Fruit fly (Drosophila melanogaster) whole organism, embryonic: ENCODE data around the gene Or94b.

ENCODE experiments used
- B-H1 ChIP-seq: fragments of 200-800 bp; sonication (Bioruptor generic); IDR thresholded peaks from 3 replicates; pipeline ENCODE4 v1.3.6; 2022; ENCODE audit warnings: missing biosample characterization, missing genetic modification characterization
- C15 ChIP-seq: fragments of 200-800 bp; sonication (Bioruptor generic); IDR thresholded peaks from 3 replicates; pipeline ENCODE4 v1.3.6; 2022; ENCODE audit warnings: missing biosample characterization, missing genetic modification characterization
- CG10431 ChIP-seq: fragments of 200-800 bp; sonication (Bioruptor generic); optimal IDR thresholded peaks from 3 replicates; lab custom pipeline; 2018; ENCODE audit warnings: missing biosample characterization, mild to moderate bottlenecking, missing genetic modification characterization
- CG11723 ChIP-seq: fragments of 200-800 bp; sonication (Bioruptor generic); optimal IDR thresholded peaks from 2 replicates; lab custom pipeline; 2017; ENCODE audit warnings: missing biosample characterization, mild to moderate bottlenecking, missing genetic modification characterization
- CG12942 ChIP-seq: fragments of 200-800 bp; sonication (Bioruptor generic); optimal IDR thresholded peaks from 3 replicates; lab custom pipeline; 2016; ENCODE audit warnings: missing biosample characterization, missing genetic modification characterization
- CG13123 ChIP-seq: fragments of 200-800 bp; sonication (Bioruptor generic); optimal IDR thresholded peaks from 2 replicates; lab custom pipeline; 2016; ENCODE audit warnings: missing biosample characterization, missing genetic modification characterization
- CG13287 ChIP-seq: fragments of 200-800 bp; sonication (Bioruptor generic); IDR thresholded peaks from 2 replicates; pipeline ENCODE4 v1.3.6; 2022; ENCODE audit warnings: missing biosample characterization, missing genetic modification characterization; ENCODE audit not compliant: partially characterized antibody
- CG13296 ChIP-seq: fragments of 200-800 bp; sonication (Bioruptor generic); optimal IDR thresholded peaks from 3 replicates; lab custom pipeline; 2018; ENCODE audit warnings: missing biosample characterization, mild to moderate bottlenecking, missing genetic modification characterization
- CG15073 ChIP-seq: fragments of 200-800 bp; sonication (Bioruptor generic); optimal IDR thresholded peaks from 2 replicates; lab custom pipeline; 2016; ENCODE audit warnings: missing biosample characterization, missing genetic modification characterization
- CG1647 ChIP-seq: fragments of 200-800 bp; sonication (Bioruptor generic); optimal IDR thresholded peaks from 3 replicates; lab custom pipeline; 2016; ENCODE audit warnings: missing biosample characterization, missing genetic modification characterization
- CG17361 ChIP-seq: fragments of 200-800 bp; sonication (Bioruptor generic); IDR thresholded peaks from 3 replicates; pipeline ENCODE4 v1.3.6; 2022; ENCODE audit warnings: missing biosample characterization, missing genetic modification characterization
- CG17802 ChIP-seq: fragments of 200-800 bp; sonication (Bioruptor generic); optimal IDR thresholded peaks from 2 replicates; lab custom pipeline; 2018; ENCODE audit warnings: missing biosample characterization, mild to moderate bottlenecking, missing genetic modification characterization, moderate library complexity
- CG1832 ChIP-seq: fragments of 200-800 bp; sonication (Bioruptor generic); optimal IDR thresholded peaks from 2 replicates; lab custom pipeline; 2017; ENCODE audit warnings: missing biosample characterization, mild to moderate bottlenecking, missing genetic modification characterization, inconsistent platforms
- CG18599 ChIP-seq: fragments of 200-800 bp; sonication (Bioruptor generic); optimal IDR thresholded peaks from 3 replicates; lab custom pipeline; 2017; ENCODE audit warnings: missing biosample characterization, missing genetic modification characterization, mild to moderate bottlenecking, moderate library complexity, missing genetic modification reagents
- CG2889 ChIP-seq: fragments of 200-800 bp; sonication (Bioruptor generic); IDR thresholded peaks from 3 replicates; pipeline ENCODE4 v1.3.6; 2022; ENCODE audit warnings: missing biosample characterization, missing genetic modification characterization
- CG34422 ChIP-seq: fragments of 200-800 bp; sonication (Bioruptor generic); IDR thresholded peaks from 3 replicates; pipeline ENCODE4 v1.3.6; 2022; ENCODE audit warnings: missing biosample characterization, missing genetic modification characterization
- CG4617 ChIP-seq: fragments of 200-800 bp; sonication (Bioruptor generic); optimal IDR thresholded peaks from 3 replicates; lab custom pipeline; 2016; ENCODE audit warnings: missing biosample characterization, missing genetic modification characterization, borderline replicate concordance
- CG4730 ChIP-seq: fragments of 200-800 bp; sonication (Bioruptor generic); IDR thresholded peaks from 2 replicates; pipeline ENCODE4 v1.3.6; 2022; ENCODE audit warnings: missing biosample characterization, missing genetic modification characterization
- CG6272 ChIP-seq: fragments of 200-800 bp; sonication (Bioruptor generic); IDR thresholded peaks from 2 replicates; pipeline ENCODE4 v1.3.6; 2022; ENCODE audit warnings: missing biosample characterization, missing genetic modification characterization
- CG6813 ChIP-seq: fragments of 200-800 bp; sonication (Bioruptor generic); optimal IDR thresholded peaks from 2 replicates; lab custom pipeline; 2017; ENCODE audit warnings: missing biosample characterization, missing genetic modification characterization, mild to moderate bottlenecking, moderate library complexity, missing genetic modification reagents
- CG6854 ChIP-seq: fragments of 200-800 bp; sonication (Bioruptor generic); optimal IDR thresholded peaks from 3 replicates; lab custom pipeline; 2017; ENCODE audit warnings: missing biosample characterization, mild to moderate bottlenecking, missing genetic modification characterization
- CG7928 ChIP-seq: fragments of 200-800 bp; sonication (Bioruptor generic); optimal IDR thresholded peaks from 2 replicates; lab custom pipeline; 2017; ENCODE audit warnings: missing biosample characterization, mild to moderate bottlenecking, missing genetic modification characterization
- CG7963 ChIP-seq: fragments of 200-800 bp; sonication (Bioruptor generic); IDR thresholded peaks from 3 replicates; pipeline ENCODE4 v1.3.6; 2022; ENCODE audit warnings: missing biosample characterization, missing genetic modification characterization; ENCODE audit not compliant: partially characterized antibody
- CG9797 ChIP-seq: fragments of 200-800 bp; sonication (Bioruptor generic); optimal IDR thresholded peaks from 3 replicates; lab custom pipeline; 2018; ENCODE audit warnings: missing biosample characterization, mild to moderate bottlenecking, missing genetic modification characterization
- D19A ChIP-seq: fragments of 200-800 bp; optimal IDR thresholded peaks from 3 replicates; lab custom pipeline; 2019; ENCODE audit warnings: missing biosample characterization, mild to moderate bottlenecking, missing genetic modification characterization, moderate library complexity
- Dip2 ChIP-seq: fragments of 200-800 bp; sonication (Bioruptor generic); IDR thresholded peaks from 2 replicates; pipeline ENCODE4 v1.3.6; 2022; ENCODE audit warnings: missing biosample characterization, missing genetic modification characterization
- Drgx ChIP-seq: fragments of 200-800 bp; sonication (Bioruptor generic); IDR thresholded peaks from 2 replicates; pipeline ENCODE4 v1.3.6; 2022; ENCODE audit warnings: missing biosample characterization, missing genetic modification characterization
- Hsf ChIP-seq: fragments of 200-800 bp; sonication (Bioruptor generic); optimal IDR thresholded peaks from 3 replicates; lab custom pipeline; 2016; ENCODE audit warnings: missing biosample characterization, missing genetic modification characterization
- Rfx ChIP-seq: fragments of 200-800 bp; sonication (Bioruptor generic); IDR thresholded peaks from 2 replicates; pipeline ENCODE4 v1.3.6; 2022; ENCODE audit warnings: missing biosample characterization, missing genetic modification characterization
- Sox102F ChIP-seq: fragments of 200-800 bp; sonication (Bioruptor generic); optimal IDR thresholded peaks from 2 replicates; lab custom pipeline; 2018; ENCODE audit warnings: missing biosample characterization, mild to moderate bottlenecking, missing genetic modification characterization, moderate library complexity
- Sry-β ChIP-seq: fragments of 200-800 bp; sonication (Bioruptor generic); optimal IDR thresholded peaks from 2 replicates; lab custom pipeline; 2018; ENCODE audit warnings: missing biosample characterization, mild to moderate bottlenecking, missing genetic modification characterization, moderate library complexity
- amos ChIP-seq: fragments of 200-800 bp; sonication (Bioruptor generic); IDR thresholded peaks from 2 replicates; pipeline ENCODE4 v1.3.6; 2022; ENCODE audit warnings: missing biosample characterization, missing genetic modification characterization; ENCODE audit not compliant: partially characterized antibody
- ash1 ChIP-seq: fragments of 200-800 bp; sonication (Bioruptor generic); optimal IDR thresholded peaks from 2 replicates; lab custom pipeline; 2018; ENCODE audit warnings: missing biosample characterization, mild to moderate bottlenecking, missing genetic modification characterization
- crc ChIP-seq: fragments of 200-800 bp; sonication (Bioruptor generic); optimal IDR thresholded peaks from 2 replicates; lab custom pipeline; 2016; ENCODE audit warnings: missing biosample characterization, missing genetic modification characterization
- cwo ChIP-seq: fragments of 200-800 bp; sonication (Bioruptor generic); optimal IDR thresholded peaks from 3 replicates; lab custom pipeline; 2017; ENCODE audit warnings: missing biosample characterization, missing genetic modification characterization, mild to moderate bottlenecking, moderate library complexity, missing genetic modification reagents
- fd102C ChIP-seq: fragments of 200-800 bp; sonication (Bioruptor generic); optimal IDR thresholded peaks from 2 replicates; lab custom pipeline; 2018; ENCODE audit warnings: missing biosample characterization, mild to moderate bottlenecking, missing genetic modification characterization, moderate library complexity
- grau ChIP-seq: fragments of 200-800 bp; optimal IDR thresholded peaks from 3 replicates; lab custom pipeline; 2019; ENCODE audit warnings: missing biosample characterization, mild to moderate bottlenecking, missing genetic modification characterization, moderate library complexity
- hth ChIP-seq: fragments of >200 bp; optimal IDR thresholded peaks from 2 replicates; lab custom pipeline; 2017; ENCODE audit warnings: inconsistent platforms
- jigr1 ChIP-seq: fragments of 200-800 bp; sonication (Bioruptor generic); IDR thresholded peaks from 3 replicates; pipeline ENCODE4 v1.3.6; 2022; ENCODE audit warnings: missing biosample characterization, missing genetic modification characterization
- ken ChIP-seq: fragments of 200-800 bp; sonication (Bioruptor generic); IDR thresholded peaks from 3 replicates; pipeline ENCODE4 v1.3.6; 2022; ENCODE audit warnings: missing biosample characterization, missing genetic modification characterization
- lab ChIP-seq: fragments of 200-800 bp; sonication (Bioruptor generic); optimal IDR thresholded peaks from 3 replicates; lab custom pipeline; 2017; ENCODE audit warnings: missing biosample characterization, missing genetic modification characterization, mild to moderate bottlenecking, moderate library complexity, missing genetic modification reagents
- lbe ChIP-seq: fragments of 200-800 bp; sonication (Bioruptor generic); optimal IDR thresholded peaks from 2 replicates; lab custom pipeline; 2016; ENCODE audit warnings: missing biosample characterization, mild to moderate bottlenecking, missing genetic modification characterization
- lilli ChIP-seq: fragments of 200-800 bp; sonication (Bioruptor generic); optimal IDR thresholded peaks from 3 replicates; lab custom pipeline; 2016; ENCODE audit warnings: missing biosample characterization, missing genetic modification characterization
- nmo ChIP-seq: fragments of 200-800 bp; sonication (Bioruptor generic); optimal IDR thresholded peaks from 2 replicates; lab custom pipeline; 2018; ENCODE audit warnings: missing biosample characterization, mild to moderate bottlenecking, missing genetic modification characterization, moderate library complexity
- scrt ChIP-seq: fragments of 200-800 bp; sonication (Bioruptor generic); optimal IDR thresholded peaks from 2 replicates; lab custom pipeline; 2018; ENCODE audit warnings: missing biosample characterization, mild to moderate bottlenecking, missing genetic modification characterization, moderate library complexity
- sd ChIP-seq: fragments of 200-800 bp; sonication (Bioruptor generic); optimal IDR thresholded peaks from 3 replicates; lab custom pipeline; 2018; ENCODE audit warnings: missing biosample characterization, mild to moderate bottlenecking, missing genetic modification characterization, moderate library complexity
- sens ChIP-seq: fragments of 200-800 bp; sonication (Bioruptor generic); peaks from one replicate; lab custom pipeline; 2016; ENCODE audit warnings: missing biosample characterization, missing genetic modification characterization
- sna ChIP-seq: fragments of 200-800 bp; sonication (Bioruptor generic); IDR thresholded peaks from 2 replicates; pipeline ENCODE4 v1.3.6; 2022; ENCODE audit warnings: missing biosample characterization, missing genetic modification characterization; ENCODE audit not compliant: partially characterized antibody
- unc-4 ChIP-seq: fragments of 200-800 bp; sonication (Bioruptor generic); IDR thresholded peaks from 2 replicates; pipeline ENCODE4 v1.3.6; 2022; ENCODE audit warnings: missing biosample characterization, missing genetic modification characterization; ENCODE audit not compliant: partially characterized antibody
- wdn ChIP-seq: fragments of 200-800 bp; sonication (Bioruptor generic); IDR thresholded peaks from 2 replicates; pipeline ENCODE4 v1.3.6; 2022; ENCODE audit warnings: missing biosample characterization, missing genetic modification characterization

Gene Or94b

dm6 chr3R:23028506-23028905 is 39.4 kb downstream of the Or94b start (continued):
- TF ChIP-seq CG6272 (GFP tag; lab: Robert Waterston, UW) (peak; percentile 12; the same call in 1 of the 2 replicates), CG13123 (GFP tag; lab: Kevin White, UChicago) (no peak), nmo (GFP tag; lab: Kevin White, UChicago) (peak; percentile 36), CG13296 (no peak), cwo (GFP tag; lab: Kevin White, UChicago) (peak; percentile 44), CG6854 (GFP tag; lab: Kevin White, UChicago) (no peak), Dip2 (GFP tag; lab: Robert Waterston, UW) (no peak), CG9797 (GFP tag; lab: Kevin White, UChicago) (no peak), CG7928 (GFP tag; lab: Kevin White, UChicago) (peak; percentile 24), grau (peak; percentile 62), sna (GFP tag; lab: Robert Waterston, UW) (no peak), lbe (GFP tag; lab: Kevin White, UChicago) (no peak), amos (GFP tag; lab: Robert Waterston, UW) (no peak), B-H1 (GFP tag; lab: Robert Waterston, UW) (peak; percentile 58; the same call in 2 of the 3 replicates), CG2889 (GFP tag; lab: Robert Waterston, UW) (0 out of 3 replicates have a peak, but pooled peaks have one; percentile 46), Hsf (peak; percentile 59), Rfx (GFP tag; lab: Robert Waterston, UW) (peak; percentile 86; the same call in 1 of the 2 replicates), jigr1 (no peak), CG11723 (GFP tag; lab: Kevin White, UChicago) (no peak), wdn (peak; percentile 53; the same call in 1 of the 2 replicates), ash1 (GFP tag; lab: Kevin White, UChicago) (no peak), Drgx (peak; percentile 46; the same call in 1 of the 2 replicates), CG34422 (peak; percentile 71), CG10431 (GFP tag; lab: Kevin White, UChicago) (no peak), sd (tag; lab: Kevin White, UChicago) (no peak), C15 (GFP tag; lab: Robert Waterston, UW) (peak; percentile 63; the same call in 1 of the 3 replicates), D19A (tag; lab: Kevin White, UChicago) (no peak), crc (GFP tag; lab: Kevin White, UChicago) (peak; percentile 28), CG13287 (GFP tag; lab: Robert Waterston, UW) (no peak), fd102C (GFP tag; lab: Kevin White, UChicago) (no peak), CG17361 (GFP tag; lab: Robert Waterston, UW) (0 out of 3 replicates have a peak, but pooled peaks have one; percentile 40), CG6813 (GFP tag; lab: Kevin White, UChicago) (no peak), unc-4 (no peak), CG1832 (GFP tag; lab: Kevin White, UChicago) (no peak), Sox102F (GFP tag; lab: Kevin White, UChicago) (peak; percentile 27), CG12942 (GFP tag; lab: Kevin White, UChicago) (no peak), hth (no peak), CG15073 (GFP tag; lab: Kevin White, UChicago) (no peak), CG4730 (GFP tag; lab: Robert Waterston, UW) (peak; percentile 44; the same call in 1 of the 2 replicates), CG18599 (GFP tag; lab: Kevin White, UChicago) (peak; percentile 43), CG7963 (GFP tag; lab: Robert Waterston, UW) (no peak), CG1647 (GFP tag; lab: Kevin White, UChicago) (peak; percentile 18), lab (peak; percentile 68), CG17802 (tag; lab: Kevin White, UChicago) (no peak), lilli (GFP tag; lab: Kevin White, UChicago) (peak; percentile 75), ken (GFP tag; lab: Robert Waterston, UW) (0 out of 3 replicates have a peak, but pooled peaks have one; percentile 12), CG4617 (GFP tag; lab: Kevin White, UChicago) (no peak), sens (GFP tag; lab: Kevin White, UChicago) (peak; percentile 81), Sry-β (no peak), scrt (GFP tag; lab: Kevin White, UChicago) (peak; percentile 22)
